Fruit fly (Drosophila melanogaster) whole organism, embryonic: ENCODE measurements around the gene Pbgs.

Source experiments
- Awh ChIP-seq: fragments of 200-800 bp; sonication (Bioruptor generic); IDR thresholded peaks from 2 replicates; pipeline ENCODE4, ENCODE4 v1.3.6; 2022; ENCODE audit warnings: missing biosample characterization, missing genetic modification characterization
- Bgb ChIP-seq: fragments of 200-800 bp; sonication (Bioruptor generic); IDR thresholded peaks from 2 replicates; pipeline ENCODE4 v1.3.6; 2022; ENCODE audit warnings: missing biosample characterization, missing genetic modification characterization; ENCODE audit not compliant: partially characterized antibody
- BtbVII ChIP-seq: fragments of 200-800 bp; sonication (Bioruptor generic); optimal IDR thresholded peaks from 3 replicates; lab custom pipeline; 2017; ENCODE audit warnings: missing biosample characterization, mild to moderate bottlenecking, missing genetic modification characterization
- CG10366 ChIP-seq: fragments of 200-800 bp; sonication (Bioruptor generic); IDR thresholded peaks from 2 replicates; pipeline ENCODE4 v1.3.6; 2022; ENCODE audit warnings: missing biosample characterization, missing genetic modification characterization
- CG11247 ChIP-seq: fragments of 200-800 bp; sonication (Bioruptor generic); IDR thresholded peaks from 2 replicates; pipeline ENCODE4 v1.3.6; 2022; ENCODE audit warnings: missing biosample characterization, missing genetic modification characterization
- CG12155 ChIP-seq: fragments of 200-800 bp; sonication (Bioruptor generic); optimal IDR thresholded peaks from 3 replicates; lab custom pipeline; 2016; ENCODE audit warnings: missing biosample characterization, missing genetic modification characterization
- CG13424 ChIP-seq: fragments of 200-800 bp; sonication (Bioruptor generic); optimal IDR thresholded peaks from 2 replicates; lab custom pipeline; 2019; ENCODE audit warnings: missing biosample characterization, mild to moderate bottlenecking, missing genetic modification characterization, moderate library complexity
- CG14441 ChIP-seq: fragments of 200-800 bp; sonication (Bioruptor generic); IDR thresholded peaks from 2 replicates; pipeline ENCODE4 v1.3.6; 2022; ENCODE audit warnings: missing biosample characterization, missing genetic modification characterization
- CG14667 ChIP-seq: fragments of 200-800 bp; sonication (Bioruptor generic); IDR thresholded peaks from 2 replicates; pipeline ENCODE4 v1.3.6; 2022; ENCODE audit warnings: missing biosample characterization, missing genetic modification characterization
- CG14965 ChIP-seq: fragments of 200-800 bp; sonication (Bioruptor generic); optimal IDR thresholded peaks from 2 replicates; lab custom pipeline; 2016; ENCODE audit warnings: missing biosample characterization, missing genetic modification characterization, borderline replicate concordance
- CG1602 ChIP-seq: fragments of 200-800 bp; sonication (Bioruptor generic); optimal IDR thresholded peaks from 3 replicates; lab custom pipeline; 2016; ENCODE audit warnings: missing biosample characterization, missing genetic modification characterization
- CG17385 ChIP-seq: fragments of 200-800 bp; sonication (Bioruptor generic); optimal IDR thresholded peaks from 3 replicates; lab custom pipeline; 2018; ENCODE audit warnings: missing biosample characterization, mild to moderate bottlenecking, missing genetic modification characterization
- CG3847 ChIP-seq: fragments of 200-800 bp; sonication (Bioruptor generic); IDR thresholded peaks from 2 replicates; pipeline ENCODE4 v1.3.6; 2022; ENCODE audit warnings: missing biosample characterization, missing genetic modification characterization
- CG7372 ChIP-seq: fragments of 200-800 bp; sonication (Bioruptor generic); IDR thresholded peaks from 2 replicates; pipeline ENCODE4 v1.3.6; 2022; ENCODE audit warnings: missing biosample characterization, missing genetic modification characterization
- CG7556 ChIP-seq: fragments of 200-800 bp; sonication (Bioruptor generic); optimal IDR thresholded peaks from 2 replicates; lab custom pipeline; 2017; ENCODE audit warnings: missing biosample characterization, mild to moderate bottlenecking, missing genetic modification characterization
- CG7839 ChIP-seq: fragments of 200-800 bp; sonication (Bioruptor generic); optimal IDR thresholded peaks from 3 replicates; lab custom pipeline; 2018; ENCODE audit warnings: missing biosample characterization, mild to moderate bottlenecking, missing genetic modification characterization, moderate library complexity
- CG9609 ChIP-seq: fragments of 200-800 bp; sonication (Bioruptor generic); optimal IDR thresholded peaks from 3 replicates; lab custom pipeline; 2016; ENCODE audit warnings: missing biosample characterization, missing genetic modification characterization
- CG9797 ChIP-seq: fragments of 200-800 bp; sonication (Bioruptor generic); optimal IDR thresholded peaks from 3 replicates; lab custom pipeline; 2018; ENCODE audit warnings: missing biosample characterization, mild to moderate bottlenecking, missing genetic modification characterization
- CoRest ChIP-seq: fragments of 200-800 bp; sonication (Bioruptor generic); optimal IDR thresholded peaks from 3 replicates; lab custom pipeline; 2018; ENCODE audit warnings: missing biosample characterization, mild to moderate bottlenecking, missing genetic modification characterization, moderate library complexity
- E2f1 ChIP-seq: fragments of 200-800 bp; sonication (Bioruptor generic); IDR thresholded peaks from 2 replicates; pipeline ENCODE4 v1.3.6; 2022; ENCODE audit warnings: missing biosample characterization, missing genetic modification characterization
- ERR ChIP-seq: fragments of 200-800 bp; sonication (Bioruptor generic); optimal IDR thresholded peaks from 2 replicates; lab custom pipeline; 2016; ENCODE audit warnings: missing biosample characterization, missing genetic modification characterization
- Elba2 ChIP-seq: fragments of 200-800 bp; sonication (Bioruptor generic); optimal IDR thresholded peaks from 3 replicates; lab custom pipeline; 2016; ENCODE audit warnings: missing biosample characterization, missing genetic modification characterization
- HHEX ChIP-seq: fragments of 200-800 bp; sonication (Bioruptor generic); optimal IDR thresholded peaks from 3 replicates; lab custom pipeline; 2017; ENCODE audit warnings: missing biosample characterization, mild to moderate bottlenecking, missing genetic modification characterization, missing genetic modification reagents
- HLH54F ChIP-seq: fragments of 200-800 bp; sonication (Bioruptor generic); optimal IDR thresholded peaks from 3 replicates; lab custom pipeline; 2016; ENCODE audit warnings: missing biosample characterization, missing genetic modification characterization
- Hr51 ChIP-seq, 2 experiments: fragments of 200-800 bp; sonication (Bioruptor generic); optimal IDR thresholded peaks; 2 replicates in 1 of 2; 3 replicates in 1 of 2; lab custom pipeline; 2016 to 2018; ENCODE audit warnings: missing biosample characterization in 2 of 2, missing genetic modification characterization in 2 of 2, mild to moderate bottlenecking in 1 of 2, moderate library complexity in 1 of 2
- MTF-1 ChIP-seq: fragments of 200-800 bp; sonication (Bioruptor generic); optimal IDR thresholded peaks from 2 replicates; lab custom pipeline; 2018; ENCODE audit warnings: missing biosample characterization, mild to moderate bottlenecking, missing genetic modification characterization, borderline replicate concordance
- Mrtf ChIP-seq: fragments of 200-800 bp; sonication (Bioruptor generic); IDR thresholded peaks from 3 replicates; pipeline ENCODE4 v1.3.6; 2022; ENCODE audit warnings: missing biosample characterization, missing genetic modification characterization
- Sox102F ChIP-seq: fragments of 200-800 bp; sonication (Bioruptor generic); optimal IDR thresholded peaks from 2 replicates; lab custom pipeline; 2018; ENCODE audit warnings: missing biosample characterization, mild to moderate bottlenecking, missing genetic modification characterization, moderate library complexity
- Spps ChIP-seq: fragments of 200-800 bp; sonication (Bioruptor generic); optimal IDR thresholded peaks from 2 replicates; lab custom pipeline; 2018; ENCODE audit warnings: missing biosample characterization, mild to moderate bottlenecking, missing genetic modification characterization
- amos ChIP-seq: fragments of 200-800 bp; sonication (Bioruptor generic); IDR thresholded peaks from 2 replicates; pipeline ENCODE4 v1.3.6; 2022; ENCODE audit warnings: missing biosample characterization, missing genetic modification characterization; ENCODE audit not compliant: partially characterized antibody
- ase ChIP-seq: fragments of 200-800 bp; sonication (Bioruptor generic); IDR thresholded peaks from 3 replicates; pipeline ENCODE4 v1.3.6; 2022; ENCODE audit warnings: missing biosample characterization, missing genetic modification characterization
- caup ChIP-seq: fragments of 200-800 bp; sonication (Bioruptor generic); optimal IDR thresholded peaks from 3 replicates; lab custom pipeline; 2017; ENCODE audit warnings: missing biosample characterization, mild to moderate bottlenecking, missing genetic modification characterization, moderate library complexity; ENCODE audit not compliant: severe bottlenecking
- cg ChIP-seq: fragments of 200-800 bp; sonication (Bioruptor generic); optimal IDR thresholded peaks from 3 replicates; lab custom pipeline; 2019; ENCODE audit warnings: missing biosample characterization, mild to moderate bottlenecking, missing genetic modification characterization, moderate library complexity
- ci ChIP-seq: fragments of 200-800 bp; sonication (Bioruptor generic); IDR thresholded peaks from 3 replicates; pipeline ENCODE4 v1.3.6; 2022; ENCODE audit warnings: missing biosample characterization, missing genetic modification characterization
- crc ChIP-seq: fragments of 200-800 bp; sonication (Bioruptor generic); optimal IDR thresholded peaks from 2 replicates; lab custom pipeline; 2016; ENCODE audit warnings: missing biosample characterization, missing genetic modification characterization
- gem ChIP-seq: fragments of 200-800 bp; sonication (Bioruptor generic); optimal IDR thresholded peaks from 2 replicates; lab custom pipeline; 2019; ENCODE audit warnings: missing biosample characterization, mild to moderate bottlenecking, missing genetic modification characterization, moderate library complexity
- grn ChIP-seq: fragments of 200-800 bp; sonication (Bioruptor generic); optimal IDR thresholded peaks from 3 replicates; lab custom pipeline; 2017; ENCODE audit warnings: missing biosample characterization, missing genetic modification characterization
- gsb ChIP-seq: fragments of 200-800 bp; sonication (Bioruptor generic); IDR thresholded peaks from 2 replicates; pipeline ENCODE4 v1.3.6; 2022; ENCODE audit warnings: missing biosample characterization, missing genetic modification characterization
- nerfin-2 ChIP-seq: fragments of 200-800 bp; sonication (Bioruptor generic); IDR thresholded peaks from 2 replicates; pipeline ENCODE4 v1.3.6; 2022; ENCODE audit warnings: missing biosample characterization, missing genetic modification characterization; ENCODE audit not compliant: partially characterized antibody
- pfk ChIP-seq: fragments of 200-800 bp; sonication (Bioruptor generic); optimal IDR thresholded peaks from 2 replicates; lab custom pipeline; 2018; ENCODE audit warnings: missing biosample characterization, mild to moderate bottlenecking, missing genetic modification characterization, moderate library complexity
- phol ChIP-seq: fragments of 200-800 bp; sonication (Bioruptor generic); optimal IDR thresholded peaks from 3 replicates; lab custom pipeline; 2018; ENCODE audit warnings: missing biosample characterization, mild to moderate bottlenecking, missing genetic modification characterization, moderate library complexity
- ranshi ChIP-seq: fragments of 200-800 bp; sonication (Bioruptor generic); IDR thresholded peaks from 2 replicates; pipeline ENCODE4 v1.3.6; 2022; ENCODE audit warnings: missing biosample characterization, missing genetic modification characterization
- sd ChIP-seq: fragments of 200-800 bp; sonication (Bioruptor generic); optimal IDR thresholded peaks from 3 replicates; lab custom pipeline; 2018; ENCODE audit warnings: missing biosample characterization, mild to moderate bottlenecking, missing genetic modification characterization, moderate library complexity
- sisA ChIP-seq: fragments of 200-800 bp; sonication (Bioruptor generic); IDR thresholded peaks from 2 replicates; pipeline ENCODE4 v1.3.6; 2022; ENCODE audit warnings: missing biosample characterization, missing genetic modification characterization
- sr ChIP-seq: fragments of 200-800 bp; sonication (Bioruptor generic); IDR thresholded peaks from 3 replicates; pipeline ENCODE4 v1.3.6; 2022; ENCODE audit warnings: missing biosample characterization, missing genetic modification characterization
- stc ChIP-seq: fragments of 200-800 bp; sonication (Bioruptor generic); IDR thresholded peaks from 2 replicates; pipeline ENCODE4 v1.3.6; 2022; ENCODE audit warnings: missing biosample characterization, missing genetic modification characterization
- tap ChIP-seq: fragments of 200-800 bp; optimal IDR thresholded peaks from 3 replicates; lab custom pipeline; 2019; ENCODE audit warnings: missing biosample characterization, mild to moderate bottlenecking, missing genetic modification characterization, moderate library complexity
- unpg ChIP-seq: fragments of 200-800 bp; sonication (Bioruptor generic); optimal IDR thresholded peaks from 3 replicates; lab custom pipeline; 2018; ENCODE audit warnings: missing biosample characterization, mild to moderate bottlenecking, missing genetic modification characterization, moderate library complexity

The Pbgs gene

dm6 chr3L:12222945-12223634 lies 48.1 kb downstream of the Pbgs start (continued):
- TF ChIP-seq amos (GFP tag; lab: Robert Waterston, UW) = no peak
- no peak for TF ChIP-seq HLH54F (GFP tag; lab: Kevin White, UChicago)
- TF ChIP-seq MTF-1 (GFP tag; lab: Kevin White, UChicago) = peak; percentile 17
- peak; percentile 67 for TF ChIP-seq unpg (GFP tag; lab: Kevin White, UChicago)
- peak; percentile 7 for TF ChIP-seq BtbVII (GFP tag; lab: Kevin White, UChicago)
- TF ChIP-seq sisA = 0 out of 2 replicates have a peak, but pooled peaks have one; percentile 6
- no peak for TF ChIP-seq CG7556 (GFP tag; lab: Kevin White, UChicago)
- no peak for TF ChIP-seq CG9797
- peak; percentile 64 for TF ChIP-seq CG7839 (tag; lab: Kevin White, UChicago)
- TF ChIP-seq CG14441 = peak; percentile 50; the same call in 1 of the 2 replicates
- peak; percentile 79 for TF ChIP-seq sr (GFP tag; lab: Robert Waterston, UW)
- peak; percentile 65 for TF ChIP-seq gem
- TF ChIP-seq Sox102F (GFP tag; lab: Kevin White, UChicago) = peak; percentile 55
- TF ChIP-seq caup (GFP tag; lab: Kevin White, UChicago) = peak; percentile 12
- TF ChIP-seq CoRest = peak; percentile 28
- peak; percentile 14; the same call in 1 of the 2 replicates for TF ChIP-seq CG3847 (GFP tag; lab: Robert Waterston, UW)
- TF ChIP-seq HHEX (GFP tag; lab: Kevin White, UChicago) = peak; percentile 16
- TF ChIP-seq CG14667 (GFP tag; lab: Robert Waterston, UW) = no peak
- peak; percentile 72 for TF ChIP-seq sd (tag; lab: Kevin White, UChicago)
- TF ChIP-seq pfk = no peak
- TF ChIP-seq gsb (GFP tag; lab: Robert Waterston, UW) = peak; percentile 35; the same call in 1 of the 2 replicates
- no peak for TF ChIP-seq CG1602 (GFP tag; lab: Kevin White, UChicago)
- TF ChIP-seq Mrtf (GFP tag; lab: Robert Waterston, UW) = 0 out of 3 replicates have a peak, but pooled peaks have one; percentile 14
- no peak for TF ChIP-seq CG12155 (GFP tag; lab: Kevin White, UChicago)
- peak; percentile 63 for TF ChIP-seq ranshi (GFP tag; lab: Robert Waterston, UW)
- TF ChIP-seq ci = peak; percentile 86
- 0 out of 2 replicates have a peak, but pooled peaks have one; percentile 18 for TF ChIP-seq Awh
- no peak for TF ChIP-seq Elba2 (GFP tag; lab: Kevin White, UChicago)
- no peak for TF ChIP-seq CG14965 (GFP tag; lab: Kevin White, UChicago)
- no peak for TF ChIP-seq crc (GFP tag; lab: Kevin White, UChicago)
- peak; percentile 20; the same call in 1 of the 2 replicates for TF ChIP-seq Bgb (GFP tag; lab: Robert Waterston, UW)
- peak; percentile 43 for TF ChIP-seq CG17385 (GFP tag; lab: Kevin White, UChicago)
- TF ChIP-seq Hr51 (GFP tag; optimal IDR thresholded peaks at IDR 0.05; lab: Kevin White, UChicago) = peak in 1 of 2 experiments; percentile 62
- TF ChIP-seq phol = peak; percentile 41
- peak; percentile 41; the same call in 1 of the 3 replicates for TF ChIP-seq ase (GFP tag; lab: Robert Waterston, UW)
- TF ChIP-seq cg (GFP tag; lab: Kevin White, UChicago) = peak; percentile 35
- peak; percentile 9 for TF ChIP-seq Spps (tag; lab: Kevin White, UChicago)
- TF ChIP-seq CG11247 (GFP tag; lab: Robert Waterston, UW) = 0 out of 2 replicates have a peak, but pooled peaks have one; percentile 31
- no peak for TF ChIP-seq CG9609 (GFP tag; lab: Kevin White, UChicago)
- TF ChIP-seq CG13424 (tag; lab: Kevin White, UChicago) = peak; percentile 59
- TF ChIP-seq grn (GFP tag; lab: Kevin White, UChicago) = no peak
- no peak for TF ChIP-seq CG7372 (GFP tag; lab: Robert Waterston, UW)
- peak; percentile 39; the same call in 1 of the 2 replicates for TF ChIP-seq E2f1
- peak; percentile 58 for TF ChIP-seq stc
- TF ChIP-seq nerfin-2 (GFP tag; lab: Robert Waterston, UW) = no peak
- TF ChIP-seq CG10366 (GFP tag; lab: Robert Waterston, UW) = peak; percentile 46
- no peak for TF ChIP-seq ERR
- TF ChIP-seq tap (tag; lab: Kevin White, UChicago) = peak; percentile 30
